Fruit fly (Drosophila melanogaster): ENCODE measurements around the gene Trpgamma.

DNA sequence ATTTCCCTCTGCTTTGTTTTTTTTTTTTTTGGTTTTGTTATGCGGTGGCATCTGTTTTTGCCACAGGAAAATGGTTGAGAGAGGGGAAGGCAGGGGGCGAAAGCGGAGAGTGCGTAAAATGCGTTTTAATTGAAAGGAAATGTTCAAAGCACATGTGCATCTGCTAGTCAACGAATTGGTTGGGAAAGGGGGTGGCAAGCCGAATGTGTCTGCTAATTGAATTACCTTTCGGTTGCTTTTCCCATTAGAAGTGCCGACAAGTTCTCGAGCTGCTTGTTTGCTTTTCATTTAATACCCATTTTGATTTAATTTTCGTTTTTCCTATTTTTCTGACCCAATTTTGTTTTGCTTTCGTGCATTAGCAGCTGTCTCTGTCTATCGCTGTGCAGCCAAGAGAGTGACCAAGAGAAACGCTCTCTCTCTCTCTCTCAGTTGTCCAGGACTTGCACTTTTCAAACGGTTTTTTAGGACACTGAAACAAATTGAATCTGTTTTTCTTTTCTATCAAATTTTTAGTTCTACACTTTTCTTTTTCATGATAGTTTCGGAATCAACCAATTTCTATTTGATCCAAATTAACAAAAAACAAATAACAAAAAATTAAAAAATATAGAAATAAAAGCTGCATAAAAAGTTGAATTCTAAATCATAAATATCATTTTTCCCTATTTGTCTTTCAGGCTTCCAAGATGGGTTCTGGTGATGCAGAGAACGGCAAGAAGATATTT is 42.1 kb upstream of the Trpgamma start:
- no peak for TF ChIP-seq insv (optimal IDR thresholded peaks at IDR 0.05)
- no peak for TF ChIP-seq Sin3A (optimal IDR thresholded peaks at IDR 0.05)
- TF ChIP-seq h (optimal IDR thresholded peaks at IDR 0.05), result no peak
- TF ChIP-seq Myc (optimal IDR thresholded peaks at IDR 0.05), result no peak
- TF ChIP-seq ttk (optimal IDR thresholded peaks at IDR 0.05), result no peak
- TF ChIP-seq psq (optimal IDR thresholded peaks at IDR 0.05), result no peak

Measured in Kc167 (cell line).